Worm (Caenorhabditis elegans): ENCODE measurements around the gene Y39G8B.13.

Gene Y39G8B.13

DNA sequence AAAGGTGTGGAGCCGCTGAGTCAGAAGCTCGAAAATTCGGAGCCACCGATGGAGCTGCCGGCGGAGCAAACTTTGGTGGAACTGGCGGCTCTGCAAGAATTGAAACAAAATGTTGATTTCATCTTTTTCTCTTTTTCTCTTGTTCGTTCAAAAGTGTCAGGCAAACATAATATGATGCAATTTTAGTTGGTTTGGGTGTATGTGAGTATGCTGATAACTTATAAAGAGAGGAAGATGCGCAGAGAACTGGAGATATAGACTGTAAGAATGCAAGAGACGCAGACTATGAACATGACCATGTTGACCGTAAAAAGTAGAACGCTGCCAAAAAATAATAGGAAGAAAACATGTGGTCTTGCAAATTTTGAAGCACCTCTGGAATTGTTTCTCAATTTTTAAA, 28.8 kb downstream of the Y39G8B.13 start (continued):
- peak in 1 of 2 experiments; percentile 33 for TF ChIP-seq mdl-1 (tag; optimal IDR thresholded peaks at IDR 0.05)
- no peak for TF ChIP-seq lin-38 (GFP tag; IDR thresholded peaks at IDR 0.05)
- TF ChIP-seq set-16 (GFP tag; IDR thresholded peaks at IDR 0.05) = peak; percentile 11; the same call in 1 of the 2 replicates
- TF ChIP-seq rbr-2 (tag; optimal IDR thresholded peaks at IDR 0.05) = no peak
- TF ChIP-seq spr-1 (tag; optimal IDR thresholded peaks at IDR 0.05) = no peak
- TF ChIP-seq Y48G9A.11 (GFP tag; IDR thresholded peaks at IDR 0.05) = no peak
- no peak for TF ChIP-seq saeg-2 (GFP tag; IDR thresholded peaks at IDR 0.05)
- no peak for TF ChIP-seq aly-2 (tag; optimal IDR thresholded peaks at IDR 0.05)
- no peak for TF ChIP-seq ZK337.2 (GFP tag; IDR thresholded peaks at IDR 0.05)
- TF ChIP-seq nhr-41 (GFP tag; IDR thresholded peaks at IDR 0.05) = no peak
- no peak for TF ChIP-seq F10B5.3 (tag; optimal IDR thresholded peaks at IDR 0.05)
- no peak for TF ChIP-seq unc-39 (tag; optimal IDR thresholded peaks at IDR 0.05)
- TF ChIP-seq T20F7.1 (GFP tag; optimal IDR thresholded peaks at IDR 0.05) = no peak
- TF ChIP-seq ama-1 (optimal IDR thresholded peaks at IDR 0.05) = no peak
- peak; percentile 49 for TF ChIP-seq mes-2 (tag; optimal IDR thresholded peaks at IDR 0.05; ENCODE audit: poor library complexity, severe bottlenecking)
- peak; percentile 99 for TF ChIP-seq ztf-7 (tag; optimal IDR thresholded peaks at IDR 0.05)
- TF ChIP-seq madf-5 (GFP tag; IDR thresholded peaks at IDR 0.05) = no peak
- no peak for TF ChIP-seq gei-8 (GFP tag; optimal IDR thresholded peaks at IDR 0.05)
- TF ChIP-seq Y75B8A.6 (GFP tag; IDR thresholded peaks at IDR 0.05) = no peak
- no peak for TF ChIP-seq tra-1 (GFP tag; IDR thresholded peaks at IDR 0.05)
- TF ChIP-seq ceh-20 (GFP tag; IDR thresholded peaks at IDR 0.05) = no peak
- TF ChIP-seq duxl-1 (tag; optimal IDR thresholded peaks at IDR 0.05; ENCODE audit: poor library complexity) = no peak
- TF ChIP-seq arid-1 (GFP tag; conservative IDR thresholded peaks at IDR 0.05) = no peak
- TF ChIP-seq dmd-8 (GFP tag; IDR thresholded peaks at IDR 0.05) = no peak
- TF ChIP-seq hmg-1.1 (GFP tag; IDR thresholded peaks at IDR 0.05) = no peak
- peak; percentile 94 for TF ChIP-seq nhr-28 (tag; optimal IDR thresholded peaks at IDR 0.05)
- TF ChIP-seq snpc-1.2 (GFP tag; IDR thresholded peaks at IDR 0.05) = no peak
- TF ChIP-seq sdz-12 (GFP tag; optimal IDR thresholded peaks at IDR 0.05) = no peak
- TF ChIP-seq Y105C5A.15 (GFP tag; IDR thresholded peaks at IDR 0.05) = no peak
- no peak for TF ChIP-seq F49E8.2 (tag; optimal IDR thresholded peaks at IDR 0.05; ENCODE audit: borderline replicate concordance)
- no peak for TF ChIP-seq skn-1 (tag; optimal IDR thresholded peaks at IDR 0.05)
- TF ChIP-seq spr-3 (GFP tag; optimal IDR thresholded peaks at IDR 0.05) = no peak
- no peak for TF ChIP-seq vab-7 (GFP tag; IDR thresholded peaks at IDR 0.05)
- no peak for TF ChIP-seq ztf-11 (tag; optimal IDR thresholded peaks at IDR 0.05)
- TF ChIP-seq daf-19 (GFP tag; conservative IDR thresholded peaks at IDR 0.05) = no peak
- TF ChIP-seq nhr-76 (tag; optimal IDR thresholded peaks at IDR 0.05) = no peak
- TF ChIP-seq nhr-77 (tag; optimal IDR thresholded peaks at IDR 0.05) = peak; percentile 96
- TF ChIP-seq unc-62 (GFP tag; optimal IDR thresholded peaks at IDR 0.05 in 1 of 2) = peak in 1 of 2 experiments; percentile 39
- no peak for TF ChIP-seq unc-62 (tag; optimal IDR thresholded peaks at IDR 0.05)
- TF ChIP-seq pha-4 (GFP tag; IDR thresholded peaks at IDR 0.05) = no peak; the same call in 1 of the 2 replicates
- no peak for TF ChIP-seq pha-4 (tag; optimal IDR thresholded peaks at IDR 0.05)
- TF ChIP-seq F44E2.7 (GFP tag; IDR thresholded peaks at IDR 0.05) = no peak
- peak; percentile 82 for TF ChIP-seq hlh-30 (tag; optimal IDR thresholded peaks at IDR 0.05; ENCODE audit: insufficient read depth)
- TF ChIP-seq F26F4.8 (GFP tag; conservative IDR thresholded peaks at IDR 0.05) = no peak
- no peak for TF ChIP-seq daf-12 (tag; optimal IDR thresholded peaks at IDR 0.05)
- TF ChIP-seq nhr-42 (GFP tag; IDR thresholded peaks at IDR 0.05) = no peak
- no peak for TF ChIP-seq tag-97 (GFP tag; IDR thresholded peaks at IDR 0.05)
- no peak for TF ChIP-seq nhr-11 (tag; optimal IDR thresholded peaks at IDR 0.05)
- no peak for TF ChIP-seq ceh-44 (GFP tag; IDR thresholded peaks at IDR 0.05)
- no peak for TF ChIP-seq ceh-62 (tag; optimal IDR thresholded peaks at IDR 0.05)
- no peak for TF ChIP-seq zag-1 (tag; optimal IDR thresholded peaks at IDR 0.05)
- no peak for TF ChIP-seq ceh-82 (tag; optimal IDR thresholded peaks at IDR 0.05)
- no peak for TF ChIP-seq daf-16 (GFP tag; optimal IDR thresholded peaks at IDR 0.05)
- peak; percentile 95 for TF ChIP-seq daf-16 (tag; optimal IDR thresholded peaks at IDR 0.05)
